Worm (Caenorhabditis elegans): ENCODE data around the gene ccdc-149.

- no peak for TF ChIP-seq pha-4 (tag; optimal IDR thresholded peaks at IDR 0.05)
- no peak for TF ChIP-seq ceh-34 (tag; optimal IDR thresholded peaks at IDR 0.05)
- no peak for TF ChIP-seq pqm-1 (tag; optimal IDR thresholded peaks at IDR 0.05)
- TF ChIP-seq nhr-11 (tag; optimal IDR thresholded peaks at IDR 0.05) = no peak
- no peak for TF ChIP-seq ttx-3 (tag; optimal IDR thresholded peaks at IDR 0.05)
- no peak for TF ChIP-seq ceh-6 (GFP tag; optimal IDR thresholded peaks at IDR 0.05)
- no peak for TF ChIP-seq hlh-8 (tag; optimal IDR thresholded peaks at IDR 0.05)
- TF ChIP-seq ama-1 (optimal IDR thresholded peaks at IDR 0.05) = no peak
- no peak for TF ChIP-seq zip-5 (tag; optimal IDR thresholded peaks at IDR 0.05)
- no peak for TF ChIP-seq unc-55 (GFP tag; optimal IDR thresholded peaks at IDR 0.05)
- TF ChIP-seq unc-3 (GFP tag; conservative IDR thresholded peaks at IDR 0.05) = no peak
- TF ChIP-seq unc-3 (tag; optimal IDR thresholded peaks at IDR 0.05) = no peak
- TF ChIP-seq lin-11 (tag; optimal IDR thresholded peaks at IDR 0.05) = no peak
- TF ChIP-seq pat-9 (tag; optimal IDR thresholded peaks at IDR 0.05) = no peak
Measured at ce11 chrX:11518415-11518814, 7.2 kb upstream of the ccdc-149 start.

Data from whole organism, late embryonic.